Fruit fly (Drosophila melanogaster): ENCODE results near the gene Sh3beta.

Gene Sh3beta

DNA sequence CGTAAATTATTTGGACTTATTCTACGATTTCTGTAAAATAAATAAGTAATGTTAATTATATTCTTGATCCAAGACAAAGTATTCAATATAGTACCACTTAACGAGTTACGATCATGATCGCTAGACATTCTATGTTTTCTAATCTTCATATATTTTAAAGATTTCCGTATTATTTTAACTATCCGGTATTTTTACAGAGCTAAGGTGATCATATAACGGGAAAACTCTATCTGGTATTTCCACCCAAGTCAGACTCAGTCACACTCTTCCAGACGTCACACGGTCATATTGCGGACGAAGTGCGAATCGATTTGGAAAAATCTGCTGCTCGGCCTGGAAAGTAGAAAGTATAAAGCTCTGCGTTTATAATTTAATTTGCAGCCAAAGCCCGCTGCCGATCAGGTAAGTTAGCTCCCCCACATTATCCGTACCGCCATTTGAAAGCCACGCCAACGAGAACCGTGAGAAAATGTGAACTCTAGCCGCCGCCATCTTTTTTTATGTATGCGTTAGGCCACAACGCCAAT lies 29.8 kb downstream of the Sh3beta start, which contains the start of the genes lark and eco (continued):
- no peak for TF ChIP-seq CG12942 (GFP tag; optimal IDR thresholded peaks at IDR 0.05)
- TF ChIP-seq ci (GFP tag; IDR thresholded peaks at IDR 0.05), result no peak; the same call in 2 of the 3 replicates
- no peak for TF ChIP-seq CG33213 (GFP tag; optimal IDR thresholded peaks at IDR 0.05)
- no peak for TF ChIP-seq Ptx1 (GFP tag; IDR thresholded peaks at IDR 0.05)
- TF ChIP-seq CG6854 (GFP tag; optimal IDR thresholded peaks at IDR 0.05), result no peak
- no peak; the same call in 2 of the 3 replicates for TF ChIP-seq CG17361 (GFP tag; IDR thresholded peaks at IDR 0.05)
- TF ChIP-seq Adf1 (GFP tag; IDR thresholded peaks at IDR 0.05), result no peak; the same call in 1 of the 2 replicates
- TF ChIP-seq HLH54F (GFP tag; optimal IDR thresholded peaks at IDR 0.05), result no peak
- TF ChIP-seq disco-r (GFP tag; optimal IDR thresholded peaks at IDR 0.05), result no peak
- TF ChIP-seq Drgx (GFP tag; IDR thresholded peaks at IDR 0.05), result no peak
- no peak for TF ChIP-seq CG9817 (tag; optimal IDR thresholded peaks at IDR 0.05)
- TF ChIP-seq Six4 (GFP tag; optimal IDR thresholded peaks at IDR 0.05), result no peak
- no peak for TF ChIP-seq Gug (GFP tag; IDR thresholded peaks at IDR 0.05)
- no peak for TF ChIP-seq CG6813 (GFP tag; optimal IDR thresholded peaks at IDR 0.05)
- TF ChIP-seq aop (GFP tag; IDR thresholded peaks at IDR 0.05), result no peak
- TF ChIP-seq sens (GFP tag), result peak; percentile 74
- TF ChIP-seq hb (GFP tag; IDR thresholded peaks at IDR 0.05; ENCODE audit: partially characterized antibody), result no peak
- no peak for TF ChIP-seq Oaz (GFP tag; IDR thresholded peaks at IDR 0.05)
- no peak for TF ChIP-seq lola (GFP tag; optimal IDR thresholded peaks at IDR 0.05)
- no peak for TF ChIP-seq CG5953 (GFP tag; IDR thresholded peaks at IDR 0.05)
- no peak for TF ChIP-seq gt (GFP tag; IDR thresholded peaks at IDR 0.05)
- TF ChIP-seq Xrp1 (GFP tag; IDR thresholded peaks at IDR 0.05), result no peak
- TF ChIP-seq croc (GFP tag; conservative IDR thresholded peaks at IDR 0.05), result no peak
- TF ChIP-seq dmrt11E (tag; optimal IDR thresholded peaks at IDR 0.05), result no peak
- peak; percentile 31; the same call in 1 of the 2 replicates for TF ChIP-seq CG42726 (GFP tag; IDR thresholded peaks at IDR 0.05; ENCODE audit: partially characterized antibody)
- peak; percentile 29 for TF ChIP-seq CG2712 (tag; optimal IDR thresholded peaks at IDR 0.05)
- no peak for TF ChIP-seq CG32772 (GFP tag; IDR thresholded peaks at IDR 0.05)
- no peak for TF ChIP-seq mirr (GFP tag; optimal IDR thresholded peaks at IDR 0.05)
- TF ChIP-seq Sry-δ (GFP tag; optimal IDR thresholded peaks at IDR 0.05), result peak; percentile 14
- peak in 1 of 3 experiments; percentile 4 for TF ChIP-seq Stat92E (GFP tag; optimal IDR thresholded peaks at IDR 0.05)
- no peak for TF ChIP-seq trh (GFP tag; optimal IDR thresholded peaks at IDR 0.05)
- TF ChIP-seq tna (GFP tag; IDR thresholded peaks at IDR 0.05; ENCODE audit: partially characterized antibody), result no peak
- no peak for TF ChIP-seq HLHmδ (GFP tag; optimal IDR thresholded peaks at IDR 0.05)
- no peak for TF ChIP-seq tap (tag; optimal IDR thresholded peaks at IDR 0.05)
- no peak for TF ChIP-seq pho (GFP tag; optimal IDR thresholded peaks at IDR 0.05)
- TF ChIP-seq twi (tag; optimal IDR thresholded peaks at IDR 0.05), result no peak
- TF ChIP-seq CG2199 (GFP tag; IDR thresholded peaks at IDR 0.05), result no peak
- TF ChIP-seq Hmr (GFP tag; optimal IDR thresholded peaks at IDR 0.05), result no peak
- peak; percentile 98 for TF ChIP-seq phol (tag; optimal IDR thresholded peaks at IDR 0.05)
- peak; percentile 71 for TF ChIP-seq CG12659 (GFP tag; optimal IDR thresholded peaks at IDR 0.05)
- TF ChIP-seq chm (GFP tag; IDR thresholded peaks at IDR 0.05), result no peak
- TF ChIP-seq Dip2 (GFP tag; IDR thresholded peaks at IDR 0.05), result no peak
- TF ChIP-seq ranshi (GFP tag; IDR thresholded peaks at IDR 0.05), result no peak
- TF ChIP-seq Dfd (GFP tag; optimal IDR thresholded peaks at IDR 0.05), result no peak
- no peak for TF ChIP-seq Mad (GFP tag; optimal IDR thresholded peaks at IDR 0.05)
- TF ChIP-seq mld (GFP tag; IDR thresholded peaks at IDR 0.05; ENCODE audit: partially characterized antibody), result no peak
- no peak for TF ChIP-seq ash1 (GFP tag; optimal IDR thresholded peaks at IDR 0.05)
- 0 out of 2 replicates have a peak, but pooled peaks have one; percentile 13 for TF ChIP-seq unc-4 (GFP tag; IDR thresholded peaks at IDR 0.05; ENCODE audit: partially characterized antibody)
- TF ChIP-seq CG14667 (GFP tag; IDR thresholded peaks at IDR 0.05), result no peak
- TF ChIP-seq rib (GFP tag; IDR thresholded peaks at IDR 0.05), result no peak
- peak; percentile 44 for TF ChIP-seq CG2116 (GFP tag; optimal IDR thresholded peaks at IDR 0.05)
